Fruit fly (Drosophila melanogaster): ENCODE measurements around the gene CG2604.

The CG2604 gene

dm6 chr3R:5264251-5265098 lies 41.3 kb upstream of the CG2604 start (continued):
- TF ChIP-seq pfk (GFP tag; optimal IDR thresholded peaks at IDR 0.05) (no peak), kay (GFP tag; optimal IDR thresholded peaks at IDR 0.05) (peak; percentile 43), eve (GFP tag; optimal IDR thresholded peaks at IDR 0.05) (no peak), CG12071 (GFP tag; optimal IDR thresholded peaks at IDR 0.05) (peak; percentile 47), eyg (GFP tag; optimal IDR thresholded peaks at IDR 0.05) (no peak), Poxn (GFP tag; IDR thresholded peaks at IDR 0.05) (no peak), twi (tag; optimal IDR thresholded peaks at IDR 0.05) (peak; percentile 50), CG7786 (GFP tag; optimal IDR thresholded peaks at IDR 0.05) (no peak), CG3407 (GFP tag; optimal IDR thresholded peaks at IDR 0.05) (no peak), YL-1 (GFP tag; optimal IDR thresholded peaks at IDR 0.05) (no peak), CG13624 (GFP tag; optimal IDR thresholded peaks at IDR 0.05) (peak; percentile 36), Dll (GFP tag; IDR thresholded peaks at IDR 0.05; ENCODE audit: partially characterized antibody) (0 out of 4 replicates have a peak, but pooled peaks have one; percentile 8), Ada2b (GFP tag; IDR thresholded peaks at IDR 0.05) (no peak), CG34224 (GFP tag; IDR thresholded peaks at IDR 0.05; ENCODE audit: partially characterized antibody) (0 out of 3 replicates have a peak, but pooled peaks have one; percentile 32), ash1 (GFP tag; optimal IDR thresholded peaks at IDR 0.05) (no peak), crc (GFP tag; optimal IDR thresholded peaks at IDR 0.05) (no peak), Opbp (GFP tag; IDR thresholded peaks at IDR 0.05; ENCODE audit: partially characterized antibody) (0 out of 3 replicates have a peak, but pooled peaks have one; percentile 37), fd102C (GFP tag; optimal IDR thresholded peaks at IDR 0.05) (no peak), CG4820 (GFP tag; optimal IDR thresholded peaks at IDR 0.05) (no peak), CG2202 (tag; optimal IDR thresholded peaks at IDR 0.05) (no peak), CG7271 (tag; optimal IDR thresholded peaks at IDR 0.05) (no peak), HmgD (GFP tag; optimal IDR thresholded peaks at IDR 0.05) (no peak), H15 (GFP tag; IDR thresholded peaks at IDR 0.05) (no peak), knrl (GFP tag; IDR thresholded peaks at IDR 0.05; ENCODE audit: partially characterized antibody) (no peak), jumu (GFP tag; optimal IDR thresholded peaks at IDR 0.05) (no peak), D19B (GFP tag; optimal IDR thresholded peaks at IDR 0.05) (peak; percentile 39), CkIIα-i1 (GFP tag; IDR thresholded peaks at IDR 0.05) (no peak), CG7839 (tag; optimal IDR thresholded peaks at IDR 0.05) (peak; percentile 52), CG17361 (GFP tag; IDR thresholded peaks at IDR 0.05) (peak; percentile 72; the same call in 2 of the 3 replicates), CG2678 (tag; optimal IDR thresholded peaks at IDR 0.05) (peak; percentile 74), CG7745 (tag; optimal IDR thresholded peaks at IDR 0.05) (no peak), Bdp1 (GFP tag; optimal IDR thresholded peaks at IDR 0.05) (no peak), CG3163 (GFP tag; optimal IDR thresholded peaks at IDR 0.05) (peak; percentile 76), cato (GFP tag; optimal IDR thresholded peaks at IDR 0.05; ENCODE audit: borderline replicate concordance) (no peak), CG15514 (GFP tag; optimal IDR thresholded peaks at IDR 0.05) (peak; percentile 54), CG7928 (GFP tag; optimal IDR thresholded peaks at IDR 0.05) (no peak), CG3726 (GFP tag; IDR thresholded peaks at IDR 0.05) (no peak), CG7357 (GFP tag; IDR thresholded peaks at IDR 0.05) (no peak), crp (GFP tag; optimal IDR thresholded peaks at IDR 0.05) (peak in 1 of 2 experiments; percentile 16), Sin3A (optimal IDR thresholded peaks at IDR 0.05) (no peak), CG17359 (tag; optimal IDR thresholded peaks at IDR 0.05) (peak; percentile 18), D19A (tag; optimal IDR thresholded peaks at IDR 0.05) (peak; percentile 31), lbe (GFP tag; optimal IDR thresholded peaks at IDR 0.05) (peak; percentile 12), seq (GFP tag; IDR thresholded peaks at IDR 0.05) (no peak), unpg (GFP tag; optimal IDR thresholded peaks at IDR 0.05) (peak; percentile 26), gcm2 (GFP tag; optimal IDR thresholded peaks at IDR 0.05) (no peak), bbx (GFP tag; IDR thresholded peaks at IDR 0.05; ENCODE audit: partially characterized antibody) (peak; percentile 61; the same call in 1 of the 2 replicates), CG31224 (GFP tag; IDR thresholded peaks at IDR 0.05) (no peak), HLH3B (GFP tag; IDR thresholded peaks at IDR 0.05) (no peak)
